Fruit fly (Drosophila melanogaster): ENCODE measurements around the gene CG14257.

CG14257 gene

DNA sequence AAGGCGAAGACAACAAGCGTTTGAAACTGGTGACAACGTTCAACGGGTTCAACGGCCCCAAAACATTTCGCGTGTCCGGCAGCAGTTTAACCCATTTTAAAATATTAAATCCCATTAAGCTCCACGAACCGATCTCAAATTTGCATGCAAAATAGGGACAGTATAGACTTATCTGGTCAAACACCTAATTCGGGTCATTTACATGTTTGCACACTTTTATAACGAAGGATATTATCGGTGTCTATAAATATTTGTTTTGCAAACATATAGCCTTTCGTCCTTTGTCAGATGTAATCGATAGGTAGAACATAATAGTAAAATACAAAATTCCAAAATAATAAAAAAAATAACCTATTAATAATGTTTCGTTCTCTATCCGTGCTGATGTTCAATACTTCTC is 13.8 kb upstream of the CG14257 start, which contains the start of gene CG34292:
Gene CG34292, plus strand, starts transcription at position 301 of the 400 bp plus-strand sequence.
- TF ChIP-seq az2 (GFP tag; optimal IDR thresholded peaks at IDR 0.05), result no peak

DNA sequence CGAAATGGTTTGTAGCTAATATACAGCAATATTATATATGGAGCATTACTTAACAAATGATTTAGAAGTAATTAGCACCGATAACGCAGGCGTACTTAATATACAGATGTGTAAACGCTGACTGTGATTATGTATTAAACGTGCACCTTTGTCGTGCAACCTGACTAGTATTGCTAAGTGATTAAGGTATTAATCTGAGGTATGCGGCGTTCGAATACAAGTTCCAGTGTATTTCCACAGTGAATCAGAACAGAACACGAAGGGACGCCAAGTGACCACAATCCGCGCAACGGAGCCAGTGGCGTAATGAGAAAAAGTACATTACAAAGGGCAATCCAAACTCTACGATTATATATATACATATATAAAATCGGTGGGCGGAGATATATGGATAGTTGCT is 11.6 kb upstream of the CG14257 start, which contains the start of gene Nep5:
Gene Nep5, minus strand, starts transcription at position 101 of the 400 bp plus-strand sequence.
- TF ChIP-seq CG18619 (GFP tag; optimal IDR thresholded peaks at IDR 0.05), result no peak
- TF ChIP-seq disco-r (GFP tag; optimal IDR thresholded peaks at IDR 0.05), result no peak
- no peak for TF ChIP-seq Rfx (GFP tag; IDR thresholded peaks at IDR 0.05)
- no peak for TF ChIP-seq nmo (GFP tag; optimal IDR thresholded peaks at IDR 0.05)
- no peak for TF ChIP-seq ash1 (GFP tag; optimal IDR thresholded peaks at IDR 0.05)
- no peak for TF ChIP-seq CG8944 (GFP tag; optimal IDR thresholded peaks at IDR 0.05)
- no peak for TF ChIP-seq stwl (tag; optimal IDR thresholded peaks at IDR 0.05)

DNA sequence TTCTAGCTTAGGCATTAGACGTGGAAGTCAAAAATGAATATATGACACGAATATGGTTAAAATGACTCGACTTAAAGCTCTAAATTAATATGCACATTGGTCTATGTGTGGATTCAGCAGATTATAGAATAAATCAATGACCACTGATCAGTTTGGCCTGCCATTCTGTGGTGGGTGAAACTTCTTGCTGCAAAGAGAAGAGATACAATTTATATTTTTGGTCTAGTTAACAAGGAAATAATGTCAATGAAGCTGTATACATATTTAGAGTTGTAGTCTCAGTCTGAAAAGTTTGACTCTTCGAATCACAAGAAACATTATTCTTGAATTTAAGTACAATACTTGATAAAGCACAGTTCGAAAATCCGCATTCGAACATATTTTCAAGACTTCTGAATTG is 10.5 kb upstream of the CG14257 start, which contains the start of gene CG43935:
Gene CG43935, plus strand, starts transcription at position 301 of the 400 bp plus-strand sequence.
- TF ChIP-seq CG15011 (GFP tag; optimal IDR thresholded peaks at IDR 0.05) (no peak), NK7.1 (GFP tag; optimal IDR thresholded peaks at IDR 0.05) (no peak), inv (GFP tag; IDR thresholded peaks at IDR 0.05; ENCODE audit: partially characterized antibody) (no peak), CG31441 (GFP tag; IDR thresholded peaks at IDR 0.05) (no peak), fd64A (GFP tag; optimal IDR thresholded peaks at IDR 0.05) (no peak), CG5245 (GFP tag; optimal IDR thresholded peaks at IDR 0.05) (no peak), C15 (GFP tag; IDR thresholded peaks at IDR 0.05) (no peak), Asciz (GFP tag; optimal IDR thresholded peaks at IDR 0.05) (no peak), Spps (tag; optimal IDR thresholded peaks at IDR 0.05) (no peak), cas (GFP tag; IDR thresholded peaks at IDR 0.05) (no peak), CG10274 (GFP tag; optimal IDR thresholded peaks at IDR 0.05) (no peak), dysf (GFP tag; IDR thresholded peaks at IDR 0.05) (no peak), NC2α (GFP tag; optimal IDR thresholded peaks at IDR 0.05) (no peak), CG33213 (GFP tag; optimal IDR thresholded peaks at IDR 0.05) (no peak), al (GFP tag; IDR thresholded peaks at IDR 0.05) (no peak), CG12744 (GFP tag; optimal IDR thresholded peaks at IDR 0.05) (no peak)

DNA sequence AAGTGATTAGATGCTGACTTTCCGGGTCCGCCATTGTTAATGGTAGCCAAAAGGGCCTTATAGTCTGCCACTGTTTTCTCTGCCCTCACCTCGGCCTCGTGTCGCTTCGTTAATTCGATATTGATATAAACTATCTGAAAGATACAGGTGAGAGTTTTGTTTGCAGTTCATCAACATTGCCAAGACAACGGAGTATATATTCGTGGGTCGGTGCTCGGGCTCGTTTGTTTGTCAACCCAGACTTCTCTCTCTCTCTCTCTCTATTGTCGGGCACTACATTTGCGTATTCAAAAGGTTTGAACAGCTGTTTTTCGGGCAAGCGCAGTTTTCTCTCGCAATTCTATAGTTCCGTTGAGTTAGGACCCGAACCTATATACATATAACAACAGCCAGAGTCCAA is 8.3 kb upstream of the CG14257 start:
- TF ChIP-seq HHEX (GFP tag; optimal IDR thresholded peaks at IDR 0.05) (peak; percentile 11), CG3847 (GFP tag; IDR thresholded peaks at IDR 0.05) (no peak), CG8281 (tag; optimal IDR thresholded peaks at IDR 0.05) (no peak), Myb (GFP tag; optimal IDR thresholded peaks at IDR 0.05) (no peak), Gug (GFP tag; IDR thresholded peaks at IDR 0.05) (no peak), CG2120 (GFP tag; optimal IDR thresholded peaks at IDR 0.05) (peak; percentile 16), wek (GFP tag; optimal IDR thresholded peaks at IDR 0.05) (peak; percentile 9), sens (GFP tag) (peak; percentile 85), ewg (GFP tag; optimal IDR thresholded peaks at IDR 0.05) (peak; percentile 54), TFAM (GFP tag; optimal IDR thresholded peaks at IDR 0.05) (no peak), Side (GFP tag; optimal IDR thresholded peaks at IDR 0.05) (no peak), CG11695 (GFP tag; IDR thresholded peaks at IDR 0.05) (no peak), Poxn (GFP tag; IDR thresholded peaks at IDR 0.05) (no peak), emc (GFP tag; optimal IDR thresholded peaks at IDR 0.05) (no peak), CG6813 (GFP tag; optimal IDR thresholded peaks at IDR 0.05) (peak; percentile 46), Spps (tag; optimal IDR thresholded peaks at IDR 0.05) (no peak), pros (GFP tag; optimal IDR thresholded peaks at IDR 0.05) (no peak), Med (GFP tag) (peak; percentile 23), CG10209 (GFP tag; optimal IDR thresholded peaks at IDR 0.05) (peak; percentile 1), abd-A (tag; optimal IDR thresholded peaks at IDR 0.05) (no peak), klu (GFP tag; IDR thresholded peaks at IDR 0.05) (no peak), CG5180 (GFP tag; optimal IDR thresholded peaks at IDR 0.05) (no peak), Asciz (GFP tag; optimal IDR thresholded peaks at IDR 0.05) (peak; percentile 39), vvl (GFP tag; IDR thresholded peaks at IDR 0.05) (peak; percentile 33; the same call in 1 of the 2 replicates), B-H1 (GFP tag; IDR thresholded peaks at IDR 0.05) (no peak), ci (GFP tag; IDR thresholded peaks at IDR 0.05) (0 out of 3 replicates have a peak, but pooled peaks have one; percentile 56)

Measured in whole organism, embryonic.